Worm (Caenorhabditis elegans) whole organism, L2 larva: ENCODE measurements around the gene srh-25.

ENCODE experiments used
- C34F6.9 ChIP-seq: fragments of 150-350 bp; optimal IDR thresholded peaks from 2 replicates; lab custom pipeline; 2014; ENCODE audit warnings: missing biosample characterization, missing genetic modification characterization
- F13H6.1 ChIP-seq: sonication (generic microtip); optimal IDR thresholded peaks from 2 replicates; lab custom pipeline; 2016; ENCODE audit warnings: missing genetic modification characterization, missing compliant biosample characterization
- R02D3.7 ChIP-seq: fragments of 150-350 bp; optimal IDR thresholded peaks from 2 replicates; lab custom pipeline; 2014; ENCODE audit warnings: missing biosample characterization, missing genetic modification characterization
- ZK546.5 ChIP-seq: sonication (generic microtip); optimal IDR thresholded peaks from 2 replicates; lab custom pipeline; 2017; ENCODE audit warnings: missing biosample characterization, missing genetic modification characterization
- aly-2 ChIP-seq: fragments of 150-350 bp; optimal IDR thresholded peaks from 2 replicates; lab custom pipeline; 2014; ENCODE audit warnings: missing biosample characterization, missing genetic modification characterization
- ceh-16 ChIP-seq: fragments of 150-350 bp; optimal IDR thresholded peaks from 2 replicates; lab custom pipeline; 2014; ENCODE audit warnings: missing biosample characterization, missing genetic modification characterization
- crh-2 ChIP-seq: sonication (generic microtip); optimal IDR thresholded peaks from 2 replicates; lab custom pipeline; 2017; ENCODE audit warnings: missing biosample characterization, missing genetic modification characterization
- dmd-4 ChIP-seq: sonication (generic microtip); optimal IDR thresholded peaks from 2 replicates; lab custom pipeline; 2017; ENCODE audit warnings: missing biosample characterization, missing genetic modification characterization
- egl-27 ChIP-seq: sonication (generic microtip); optimal IDR thresholded peaks from 3 replicates; lab custom pipeline; 2017; ENCODE audit warnings: missing biosample characterization, missing genetic modification reagents, missing genetic modification characterization
- elt-1 ChIP-seq: fragments of 150-350 bp; optimal IDR thresholded peaks from 2 replicates; lab custom pipeline; 2014; ENCODE audit warnings: missing biosample characterization, missing genetic modification characterization
- elt-3 ChIP-seq: sonication (generic microtip); optimal IDR thresholded peaks from 2 replicates; lab custom pipeline; 2017; ENCODE audit warnings: missing biosample characterization, missing genetic modification characterization
- fos-1 ChIP-seq: fragments of 150-350 bp; optimal IDR thresholded peaks from 2 replicates; lab custom pipeline; 2014; ENCODE audit warnings: missing biosample characterization, missing genetic modification characterization
- gmeb-1 ChIP-seq: fragments of 150-350 bp; optimal IDR thresholded peaks from 2 replicates; lab custom pipeline; 2014; ENCODE audit warnings: missing biosample characterization, missing genetic modification characterization
- lin-11 ChIP-seq: fragments of 150-350 bp; sonication (generic microtip); optimal IDR thresholded peaks from 2 replicates; lab custom pipeline; 2014; ENCODE audit warnings: missing biosample characterization, missing genetic modification characterization, inconsistent platforms, mixed read lengths
- lin-13 ChIP-seq: fragments of 150-350 bp; optimal IDR thresholded peaks from 2 replicates; lab custom pipeline; 2014; ENCODE audit warnings: missing biosample characterization, missing genetic modification reagents, missing genetic modification characterization
- lin-39 ChIP-seq: fragments of 150-350 bp; optimal IDR thresholded peaks from 2 replicates; lab custom pipeline; 2014; ENCODE audit warnings: missing biosample characterization, missing genetic modification reagents, missing genetic modification characterization
- lsy-2 ChIP-seq, 2 experiments: fragments of 150-350 bp in 1 of 2; sonication (generic microtip) in 1 of 2; optimal IDR thresholded peaks; 2 replicates each; lab custom pipeline; 2014 to 2017; ENCODE audit warnings: missing biosample characterization in 2 of 2, missing genetic modification characterization in 2 of 2
- mab-5 ChIP-seq: fragments of 150-350 bp; optimal IDR thresholded peaks from 2 replicates; lab custom pipeline; 2014; ENCODE audit warnings: missing biosample characterization, missing genetic modification characterization
- mbf-1 ChIP-seq: sonication (generic microtip); optimal IDR thresholded peaks from 2 replicates; lab custom pipeline; 2017; ENCODE audit warnings: missing biosample characterization, missing genetic modification characterization
- mdl-1 ChIP-seq, 2 experiments: fragments of 150-350 bp in 1 of 2; sonication (generic microtip) in 1 of 2; optimal IDR thresholded peaks; 2 replicates each; lab custom pipeline; 2017; ENCODE audit warnings: missing biosample characterization in 2 of 2, missing genetic modification characterization in 2 of 2
- nhr-10 ChIP-seq: sonication (generic microtip); optimal IDR thresholded peaks from 2 replicates; lab custom pipeline; 2017; ENCODE audit warnings: missing biosample characterization, missing genetic modification characterization
- nhr-11 ChIP-seq: fragments of 150-350 bp; optimal IDR thresholded peaks from 2 replicates; lab custom pipeline; 2014; ENCODE audit warnings: missing biosample characterization, missing genetic modification characterization
- nhr-12 ChIP-seq: fragments of 150-350 bp; optimal IDR thresholded peaks from 2 replicates; lab custom pipeline; 2014; ENCODE audit warnings: missing biosample characterization, missing genetic modification characterization
- nhr-129 ChIP-seq: fragments of 150-350 bp; optimal IDR thresholded peaks from 2 replicates; lab custom pipeline; 2014; ENCODE audit warnings: missing biosample characterization, missing genetic modification characterization
- nhr-21 ChIP-seq: fragments of 150-350 bp; optimal IDR thresholded peaks from 2 replicates; lab custom pipeline; 2014; ENCODE audit warnings: missing biosample characterization, missing genetic modification characterization
- nhr-23 ChIP-seq: fragments of 150-350 bp; optimal IDR thresholded peaks from 2 replicates; lab custom pipeline; 2014; ENCODE audit warnings: missing biosample characterization, missing genetic modification reagents, missing genetic modification characterization
- peb-1 ChIP-seq: fragments of 150-350 bp; optimal IDR thresholded peaks from 2 replicates; lab custom pipeline; 2014; ENCODE audit warnings: missing biosample characterization, missing genetic modification characterization
- skn-1 ChIP-seq: sonication (generic microtip); optimal IDR thresholded peaks from 2 replicates; lab custom pipeline; 2017; ENCODE audit warnings: missing biosample characterization, missing genetic modification characterization
- sma-3 ChIP-seq: sonication (generic microtip); optimal IDR thresholded peaks from 2 replicates; lab custom pipeline; 2016; ENCODE audit warnings: missing genetic modification reagents, missing genetic modification characterization, missing compliant biosample characterization
- sma-9 ChIP-seq, 2 experiments: fragments of 150-350 bp in 1 of 2; sonication (generic microtip) in 1 of 2; optimal IDR thresholded peaks; 2 replicates each; lab custom pipeline; 2014 to 2016; ENCODE audit warnings: missing genetic modification characterization in 2 of 2, mild to moderate bottlenecking in 1 of 2, missing biosample characterization in 1 of 2, missing compliant biosample characterization in 1 of 2, missing genetic modification reagents in 1 of 2, moderate library complexity in 1 of 2
- unc-55 ChIP-seq: fragments of 150-350 bp; sonication (generic microtip); optimal IDR thresholded peaks from 3 replicates; lab custom pipeline; 2014; ENCODE audit warnings: missing biosample characterization, missing genetic modification reagents, missing genetic modification characterization
- unc-62 ChIP-seq: fragments of 150-350 bp; optimal IDR thresholded peaks from 2 replicates; lab custom pipeline; 2014; ENCODE audit warnings: missing biosample characterization, missing genetic modification reagents, missing genetic modification characterization
- ztf-1 ChIP-seq: fragments of 200-800 bp; sonication (Bioruptor generic); conservative IDR thresholded peaks from 2 replicates; pipeline ENCODE4 v1.3.6; 2022; ENCODE audit warnings: missing genetic modification characterization, missing compliant biosample characterization
- ztf-4 ChIP-seq: fragments of 150-350 bp; optimal IDR thresholded peaks from 2 replicates; lab custom pipeline; 2014; ENCODE audit warnings: missing biosample characterization, missing genetic modification characterization

The srh-25 gene

ce11 chrV:12410416-12411001, 23.1 kb downstream of the srh-25 start, which contains the start of gene hrg-2 (continued):
- TF ChIP-seq F13H6.1 (tag; lab: Kevin White, UChicago) (no peak), lsy-2 (tag; optimal IDR thresholded peaks at IDR 0.05; lab: Kevin White, UChicago) (peak in 1 of 2 experiments; percentile 12), mdl-1 (tag; optimal IDR thresholded peaks at IDR 0.05; lab: Kevin White, UChicago) (no peak)

DNA sequence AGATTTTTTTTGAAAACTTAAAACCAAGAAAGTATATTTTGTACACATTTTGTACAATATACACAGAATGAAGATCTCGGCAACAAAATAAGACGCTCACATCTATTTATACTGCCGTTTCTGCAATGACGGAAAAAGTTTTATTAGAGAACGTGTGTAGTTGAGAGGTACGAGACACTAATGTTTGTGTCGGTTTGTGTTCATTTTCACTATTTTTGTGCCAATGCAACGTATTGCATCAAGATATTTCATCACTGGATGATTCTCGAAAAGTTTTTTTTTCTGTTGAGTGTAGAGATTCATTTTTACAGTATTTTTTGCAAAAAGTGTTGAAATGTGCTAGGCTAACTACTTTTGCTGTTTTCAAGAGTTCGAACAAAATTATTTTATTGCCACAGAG, 24.6 kb downstream of the srh-25 start:
- TF ChIP-seq mdl-1 (tag; optimal IDR thresholded peaks at IDR 0.05; lab: Kevin White, UChicago) (no peak), nhr-129 (tag; lab: Kevin White, UChicago) (peak; percentile 83), lsy-2 (tag; optimal IDR thresholded peaks at IDR 0.05; lab: Kevin White, UChicago) (peak in 1 of 2 experiments; percentile 48), sma-9 (GFP tag; optimal IDR thresholded peaks at IDR 0.05; lab: Kevin White, UChicago) (peak; percentile 51), sma-9 (tag; optimal IDR thresholded peaks at IDR 0.05; lab: Kevin White, UChicago) (no peak), skn-1 (tag; lab: Kevin White, UChicago) (no peak), nhr-11 (tag; lab: Kevin White, UChicago) (no peak), mab-5 (no peak), unc-55 (GFP tag; lab: Kevin White, UChicago) (peak; percentile 53), crh-2 (tag; lab: Kevin White, UChicago) (no peak), gmeb-1 (peak; percentile 7), egl-27 (tag; lab: Kevin White, UChicago) (no peak), fos-1 (tag; lab: Kevin White, UChicago) (peak; percentile 44), ztf-4 (tag; lab: Kevin White, UChicago) (no peak), dmd-4 (tag; lab: Kevin White, UChicago) (no peak), C34F6.9 (peak; percentile 37), sma-3 (GFP tag; lab: Kevin White, UChicago) (no peak), nhr-12 (tag; lab: Kevin White, UChicago) (no peak)

DNA sequence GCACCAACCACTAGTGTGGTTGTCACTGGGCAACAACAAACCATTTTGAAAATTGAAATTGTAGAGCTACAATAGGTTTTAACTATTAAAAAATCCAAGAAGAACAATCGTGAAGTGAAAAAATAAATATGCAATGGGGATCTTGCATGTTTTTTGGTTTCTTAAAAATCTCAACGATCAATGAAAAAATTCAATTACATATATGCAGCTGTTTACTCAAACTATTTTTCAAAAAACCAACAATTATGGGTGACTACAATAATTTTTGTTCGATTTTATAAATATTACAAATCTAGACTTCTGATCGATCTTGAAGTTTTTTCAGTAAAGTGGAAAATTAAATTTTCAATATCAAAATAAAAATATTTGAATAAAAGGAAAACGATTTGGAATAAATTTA, 25.1 kb downstream of the srh-25 start, which contains the start of gene cdr-4:
cdr-4 (minus strand) TSS at position 101 of the 400 bp plus-strand sequence.
- TF ChIP-seq peb-1 (tag; lab: Kevin White, UChicago), result no peak
- no peak for TF ChIP-seq ztf-4 (tag; lab: Kevin White, UChicago)
- no peak for TF ChIP-seq sma-9 (GFP tag; optimal IDR thresholded peaks at IDR 0.05; lab: Kevin White, UChicago)
- no peak for TF ChIP-seq sma-9 (tag; optimal IDR thresholded peaks at IDR 0.05; lab: Kevin White, UChicago)
- TF ChIP-seq mbf-1, result no peak
- no peak for TF ChIP-seq unc-55 (GFP tag; lab: Kevin White, UChicago)
- no peak for TF ChIP-seq skn-1 (tag; lab: Kevin White, UChicago)
- no peak for TF ChIP-seq unc-62 (GFP tag; lab: Kevin White, UChicago)
- no peak for TF ChIP-seq lsy-2 (tag; optimal IDR thresholded peaks at IDR 0.05; lab: Kevin White, UChicago)
- no peak for TF ChIP-seq nhr-10 (tag; lab: Kevin White, UChicago)
- no peak for TF ChIP-seq lin-39
- TF ChIP-seq C34F6.9, result no peak

DNA sequence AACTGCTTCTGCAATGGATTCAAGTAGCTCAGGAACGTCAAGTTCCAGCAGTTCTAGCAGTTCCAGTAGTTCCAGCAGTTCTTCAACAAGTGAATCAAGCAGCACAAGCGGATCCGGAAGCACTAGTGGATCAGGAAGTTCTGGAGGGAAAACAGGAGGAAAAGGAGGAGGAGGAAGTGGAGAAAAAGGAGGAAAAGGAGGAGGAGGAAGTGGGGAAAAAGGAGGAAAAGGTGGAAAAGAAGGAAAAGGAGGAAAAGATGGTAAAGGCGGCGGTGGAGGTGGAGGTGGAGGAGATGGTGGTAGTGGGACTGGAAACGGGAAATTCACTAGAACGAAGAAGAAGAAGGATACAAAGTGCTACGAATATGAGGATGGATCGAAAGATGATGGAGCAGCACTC, 27.1 kb downstream of the srh-25 start:
- TF ChIP-seq lin-13 (GFP tag; lab: Kevin White, UChicago) (no peak), nhr-21 (tag; lab: Kevin White, UChicago) (no peak), ztf-1 (no peak)
- TF ChIP-seq, all 48 proteins: peak for 0

ce11 chrV:12405929-12406328, 27.7 kb downstream of the srh-25 start, which contains the start of gene K01D12.10:
Gene K01D12.10 (plus strand): TSS chrV:12406229.
- TF ChIP-seq elt-3 (tag; lab: Kevin White, UChicago), result no peak
- TF ChIP-seq elt-1 (tag; lab: Kevin White, UChicago), result no peak
- no peak for TF ChIP-seq C34F6.9
- no peak for TF ChIP-seq R02D3.7 (tag; lab: Kevin White, UChicago)
- TF ChIP-seq ceh-16 (tag; lab: Kevin White, UChicago), result no peak
- no peak for TF ChIP-seq egl-27 (tag; lab: Kevin White, UChicago)
- TF ChIP-seq gmeb-1, result no peak
- no peak for TF ChIP-seq mbf-1
- no peak for TF ChIP-seq lin-11 (tag; lab: Kevin White, UChicago)
- no peak for TF ChIP-seq nhr-10 (tag; lab: Kevin White, UChicago)
- no peak for TF ChIP-seq nhr-23 (tag; lab: Kevin White, UChicago)
- no peak for TF ChIP-seq aly-2 (tag; lab: Kevin White, UChicago)
- no peak for TF ChIP-seq ztf-4 (tag; lab: Kevin White, UChicago)
- TF ChIP-seq ZK546.5 (tag; lab: Kevin White, UChicago), result no peak
- TF ChIP-seq F13H6.1 (tag; lab: Kevin White, UChicago), result no peak
- TF ChIP-seq unc-55 (GFP tag; lab: Kevin White, UChicago), result no peak
